Fruit fly (Drosophila melanogaster): Measurements from ENCODE around the gene Rrp45.

DNA sequence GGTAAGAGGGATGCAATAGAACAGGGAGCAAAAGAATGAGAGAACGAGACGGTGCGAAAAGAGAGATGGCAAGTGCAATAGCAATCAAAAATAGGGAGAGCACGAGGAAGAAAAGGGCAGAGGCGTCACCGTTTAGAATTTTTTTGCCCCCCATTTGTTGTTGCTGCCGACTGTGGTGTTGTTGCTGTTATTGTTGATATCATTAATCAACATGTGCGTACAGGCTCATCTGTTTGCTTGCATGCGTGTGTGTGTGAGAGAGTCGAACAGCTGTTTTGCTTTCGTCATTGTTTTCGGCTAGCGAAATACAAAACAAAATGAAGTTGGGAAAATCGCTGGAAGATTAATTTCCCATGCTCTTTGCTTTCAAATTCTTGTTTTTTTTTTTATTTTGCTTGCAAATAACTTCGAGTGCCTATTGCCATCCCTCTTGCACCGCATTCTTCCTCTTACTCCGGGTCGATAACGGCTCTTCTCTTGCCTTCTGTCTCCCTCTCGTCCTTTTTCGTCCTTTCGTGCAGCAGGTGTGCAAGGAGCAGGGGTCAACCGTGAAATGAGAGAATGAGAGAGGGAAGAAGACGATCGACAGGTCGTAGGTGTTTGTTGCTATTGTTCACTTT, 2.2 kb upstream of the Rrp45 start:
- TF ChIP-seq Hr78 (GFP tag; optimal IDR thresholded peaks at IDR 0.05) (no peak), CrebA (GFP tag; optimal IDR thresholded peaks at IDR 0.05; ENCODE audit: borderline replicate concordance) (no peak), brk (GFP tag; optimal IDR thresholded peaks at IDR 0.05) (no peak), pan (optimal IDR thresholded peaks at IDR 0.05) (no peak)
